Fruit fly (Drosophila melanogaster): Measurements from ENCODE around the gene CG15482.

DNA sequence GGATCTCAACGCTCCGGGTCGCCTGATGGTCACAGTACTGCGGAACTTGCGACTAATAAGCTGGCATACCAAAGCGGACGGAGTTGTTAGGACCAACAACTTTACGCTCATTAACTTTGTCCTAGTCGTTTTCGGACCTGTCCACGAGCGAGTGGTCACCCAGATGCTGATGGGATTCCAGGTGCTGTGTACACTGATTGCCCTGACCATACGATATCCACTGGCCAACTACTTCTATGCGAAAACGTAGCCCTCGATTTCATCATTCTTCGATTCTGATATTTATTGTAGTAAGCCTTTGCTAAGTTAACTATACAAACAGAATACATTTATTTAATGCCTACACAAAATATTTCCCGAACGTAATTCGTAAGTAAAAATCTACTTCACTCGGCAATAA lies 28.5 kb downstream of the CG15482 start, which contains the start of gene Rsph1:
- no peak for TF ChIP-seq Sox102F (GFP tag; optimal IDR thresholded peaks at IDR 0.05)
- TF ChIP-seq fru (optimal IDR thresholded peaks at IDR 0.05), result no peak
- no peak for TF ChIP-seq tio (GFP tag; optimal IDR thresholded peaks at IDR 0.05)
- no peak for TF ChIP-seq Scr (GFP tag; IDR thresholded peaks at IDR 0.05; ENCODE audit: partially characterized antibody)
- TF ChIP-seq D19A (tag; optimal IDR thresholded peaks at IDR 0.05), result no peak
- TF ChIP-seq jigr1 (GFP tag; IDR thresholded peaks at IDR 0.05), result no peak
- no peak for TF ChIP-seq Gug (GFP tag; IDR thresholded peaks at IDR 0.05)
- TF ChIP-seq CG10274 (GFP tag; optimal IDR thresholded peaks at IDR 0.05), result no peak
- no peak for TF ChIP-seq CoRest (tag; optimal IDR thresholded peaks at IDR 0.05)
- TF ChIP-seq CG4404 (GFP tag; IDR thresholded peaks at IDR 0.05), result no peak
- TF ChIP-seq CG9727 (GFP tag; optimal IDR thresholded peaks at IDR 0.05), result no peak
- no peak for TF ChIP-seq CG10147 (GFP tag; optimal IDR thresholded peaks at IDR 0.05)

Data from whole organism, embryonic.